Fruit fly (Drosophila melanogaster) whole organism, embryonic: ENCODE results near the gene CG13365.

Experiments
- Ada2b ChIP-seq: fragments of 200-800 bp; sonication (Bioruptor generic); IDR thresholded peaks from 2 replicates; pipeline ENCODE4 v1.3.6; 2022; ENCODE audit warnings: missing biosample characterization, missing genetic modification characterization
- Adf1 ChIP-seq: fragments of 200-800 bp; sonication (Bioruptor generic); IDR thresholded peaks from 2 replicates; pipeline ENCODE4 v1.3.6; 2022; ENCODE audit warnings: missing biosample characterization, missing genetic modification characterization
- Aef1 ChIP-seq: fragments of 200-800 bp; sonication (Bioruptor generic); IDR thresholded peaks from 3 replicates; pipeline ENCODE4 v1.3.6; 2022; ENCODE audit warnings: missing biosample characterization, missing genetic modification characterization
- Atf6 ChIP-seq: fragments of 200-800 bp; sonication (Bioruptor generic); IDR thresholded peaks from 2 replicates; pipeline ENCODE4 v1.3.6; 2022; ENCODE audit warnings: missing biosample characterization, missing genetic modification characterization
- CG10267 ChIP-seq: fragments of 200-800 bp; sonication (Bioruptor generic); optimal IDR thresholded peaks from 2 replicates; lab custom pipeline; 2018; ENCODE audit warnings: missing biosample characterization, mild to moderate bottlenecking, missing genetic modification characterization, moderate library complexity
- CG10274 ChIP-seq: fragments of 200-800 bp; sonication (Bioruptor generic); optimal IDR thresholded peaks from 3 replicates; lab custom pipeline; 2017; ENCODE audit warnings: missing biosample characterization, mild to moderate bottlenecking, missing genetic modification characterization
- CG12942 ChIP-seq: fragments of 200-800 bp; sonication (Bioruptor generic); optimal IDR thresholded peaks from 3 replicates; lab custom pipeline; 2016; ENCODE audit warnings: missing biosample characterization, missing genetic modification characterization
- CG13775 ChIP-seq: fragments of 200-800 bp; sonication (Bioruptor generic); optimal IDR thresholded peaks from 3 replicates; lab custom pipeline; 2017; ENCODE audit warnings: missing biosample characterization, mild to moderate bottlenecking, missing genetic modification characterization
- CG14441 ChIP-seq: fragments of 200-800 bp; sonication (Bioruptor generic); IDR thresholded peaks from 2 replicates; pipeline ENCODE4 v1.3.6; 2022; ENCODE audit warnings: missing biosample characterization, missing genetic modification characterization
- CG14710 ChIP-seq: fragments of 200-800 bp; sonication (Bioruptor generic); optimal IDR thresholded peaks from 3 replicates; lab custom pipeline; 2019; ENCODE audit warnings: missing biosample characterization, mild to moderate bottlenecking, missing genetic modification characterization, moderate library complexity
- CG15269 ChIP-seq: fragments of 200-800 bp; sonication (Bioruptor generic); optimal IDR thresholded peaks from 2 replicates; lab custom pipeline; 2018; ENCODE audit warnings: missing biosample characterization, mild to moderate bottlenecking, missing genetic modification characterization, moderate library complexity
- CG1603 ChIP-seq: fragments of 200-800 bp; sonication (Bioruptor generic); optimal IDR thresholded peaks from 2 replicates; lab custom pipeline; 2019; ENCODE audit warnings: missing biosample characterization, mild to moderate bottlenecking, missing genetic modification characterization, moderate library complexity
- CG17361 ChIP-seq: fragments of 200-800 bp; sonication (Bioruptor generic); IDR thresholded peaks from 3 replicates; pipeline ENCODE4 v1.3.6; 2022; ENCODE audit warnings: missing biosample characterization, missing genetic modification characterization
- CG17385 ChIP-seq: fragments of 200-800 bp; sonication (Bioruptor generic); optimal IDR thresholded peaks from 3 replicates; lab custom pipeline; 2018; ENCODE audit warnings: missing biosample characterization, mild to moderate bottlenecking, missing genetic modification characterization
- CG1832 ChIP-seq: fragments of 200-800 bp; sonication (Bioruptor generic); optimal IDR thresholded peaks from 2 replicates; lab custom pipeline; 2017; ENCODE audit warnings: missing biosample characterization, mild to moderate bottlenecking, missing genetic modification characterization, inconsistent platforms
- CG30020 ChIP-seq: fragments of 200-800 bp; optimal IDR thresholded peaks from 2 replicates; lab custom pipeline; 2019; ENCODE audit warnings: missing biosample characterization, mild to moderate bottlenecking, missing genetic modification characterization, moderate library complexity
- CG32532 ChIP-seq: fragments of 200-800 bp; sonication (Bioruptor generic); IDR thresholded peaks from 2 replicates; pipeline ENCODE4 v1.3.6; 2022; ENCODE audit warnings: missing biosample characterization, missing genetic modification characterization
- CG3407 ChIP-seq: fragments of 200-800 bp; sonication (Bioruptor generic); optimal IDR thresholded peaks from 2 replicates; lab custom pipeline; 2018; ENCODE audit warnings: missing biosample characterization, mild to moderate bottlenecking, missing genetic modification characterization
- CG3847 ChIP-seq: fragments of 200-800 bp; sonication (Bioruptor generic); IDR thresholded peaks from 2 replicates; pipeline ENCODE4 v1.3.6; 2022; ENCODE audit warnings: missing biosample characterization, missing genetic modification characterization
- CG4617 ChIP-seq: fragments of 200-800 bp; sonication (Bioruptor generic); optimal IDR thresholded peaks from 3 replicates; lab custom pipeline; 2016; ENCODE audit warnings: missing biosample characterization, missing genetic modification characterization, borderline replicate concordance
- CG6689 ChIP-seq: fragments of 200-800 bp; sonication (Bioruptor generic); IDR thresholded peaks from 2 replicates; pipeline ENCODE4 v1.3.6; 2022; ENCODE audit warnings: missing biosample characterization, missing genetic modification characterization
- CG7786 ChIP-seq: fragments of 200-800 bp; sonication (Bioruptor generic); optimal IDR thresholded peaks from 2 replicates; lab custom pipeline; 2016; ENCODE audit warnings: missing biosample characterization, missing genetic modification characterization
- CG7839 ChIP-seq: fragments of 200-800 bp; sonication (Bioruptor generic); optimal IDR thresholded peaks from 3 replicates; lab custom pipeline; 2018; ENCODE audit warnings: missing biosample characterization, mild to moderate bottlenecking, missing genetic modification characterization, moderate library complexity
- CG7987 ChIP-seq: fragments of 200-800 bp; sonication (Bioruptor generic); optimal IDR thresholded peaks from 2 replicates; lab custom pipeline; 2018; ENCODE audit warnings: missing biosample characterization, mild to moderate bottlenecking, missing genetic modification characterization, moderate library complexity
- CG9437 ChIP-seq: fragments of 200-800 bp; sonication (Bioruptor generic); optimal IDR thresholded peaks from 2 replicates; lab custom pipeline; 2018; ENCODE audit warnings: missing biosample characterization, mild to moderate bottlenecking, missing genetic modification characterization
- CG9727 ChIP-seq: fragments of 200-800 bp; sonication (Bioruptor generic); optimal IDR thresholded peaks from 3 replicates; lab custom pipeline; 2017; ENCODE audit warnings: missing biosample characterization, mild to moderate bottlenecking, missing genetic modification characterization
- Fer3 ChIP-seq: fragments of 200-800 bp; sonication (Bioruptor generic); optimal IDR thresholded peaks from 2 replicates; lab custom pipeline; 2018; ENCODE audit warnings: missing biosample characterization, mild to moderate bottlenecking, missing genetic modification characterization, moderate library complexity
- Hand ChIP-seq: fragments of 200-800 bp; sonication (Bioruptor generic); optimal IDR thresholded peaks from 2 replicates; lab custom pipeline; 2017; ENCODE audit warnings: mild to moderate bottlenecking, missing biosample characterization, missing genetic modification reagents, missing genetic modification characterization
- HmgD ChIP-seq: fragments of 200-800 bp; sonication (Bioruptor generic); optimal IDR thresholded peaks from 3 replicates; lab custom pipeline; 2016; ENCODE audit warnings: missing biosample characterization, missing genetic modification characterization
- Kr ChIP-seq: fragments of 200-800 bp; sonication (Bioruptor generic); optimal IDR thresholded peaks from 2 replicates; lab custom pipeline; 2017; ENCODE audit warnings: missing biosample characterization, mild to moderate bottlenecking, missing genetic modification characterization
- Med ChIP-seq: fragments of 200-800 bp; sonication (Bioruptor generic); peaks from one replicate; lab custom pipeline; 2016; ENCODE audit warnings: missing biosample characterization, missing genetic modification characterization, mild to moderate bottlenecking, inconsistent platforms, moderate library complexity
- Mes4 ChIP-seq: fragments of 200-800 bp; sonication (Bioruptor generic); optimal IDR thresholded peaks from 2 replicates; lab custom pipeline; 2016; ENCODE audit warnings: missing biosample characterization, missing genetic modification characterization
- Oaz ChIP-seq: fragments of 200-800 bp; sonication (Bioruptor generic); IDR thresholded peaks from 2 replicates; pipeline ENCODE4 v1.3.6; 2022; ENCODE audit warnings: missing biosample characterization, missing genetic modification characterization
- Stat92E ChIP-seq, 3 experiments: fragments of >200 bp in 2 of 3; fragments of 200-800 bp in 1 of 3; sonication (Bioruptor generic) in 1 of 3; optimal IDR thresholded peaks; 2 replicates each; lab custom pipeline; 2017 to 2019; ENCODE audit warnings: missing biosample characterization in 3 of 3, missing genetic modification characterization in 3 of 3, mild to moderate bottlenecking in 1 of 3, moderate library complexity in 1 of 3
- Vsx1 ChIP-seq: fragments of 200-800 bp; sonication (Bioruptor generic); optimal IDR thresholded peaks from 2 replicates; lab custom pipeline; 2017; ENCODE audit warnings: missing biosample characterization, mild to moderate bottlenecking, missing genetic modification characterization, missing genetic modification reagents
- bcd ChIP-seq: fragments of 200-800 bp; sonication (Bioruptor generic); optimal IDR thresholded peaks from 2 replicates; lab custom pipeline; 2017; ENCODE audit warnings: missing biosample characterization, mild to moderate bottlenecking, missing genetic modification characterization
- chif ChIP-seq, 2 experiments: fragments of 200-800 bp; sonication (Bioruptor generic); optimal IDR thresholded peaks; 3 replicates each; lab custom pipeline; 2016; ENCODE audit warnings: missing biosample characterization in 2 of 2, missing genetic modification characterization in 2 of 2
- chm ChIP-seq: fragments of 200-800 bp; sonication (Bioruptor generic); IDR thresholded peaks from 2 replicates; pipeline ENCODE4 v1.3.6; 2022; ENCODE audit warnings: missing biosample characterization, missing genetic modification characterization
- da ChIP-seq: fragments of 200-800 bp; sonication (Bioruptor generic); optimal IDR thresholded peaks from 2 replicates; lab custom pipeline; 2016; ENCODE audit warnings: missing biosample characterization, missing genetic modification characterization
- disco-r ChIP-seq: fragments of 200-800 bp; sonication (Bioruptor generic); optimal IDR thresholded peaks from 2 replicates; lab custom pipeline; 2016; ENCODE audit warnings: missing biosample characterization, missing genetic modification characterization
- dmrt11E ChIP-seq: fragments of 200-800 bp; sonication (Bioruptor generic); optimal IDR thresholded peaks from 3 replicates; lab custom pipeline; 2018; ENCODE audit warnings: missing biosample characterization, mild to moderate bottlenecking, missing genetic modification characterization, moderate library complexity
- eve ChIP-seq, 2 experiments: fragments of >200 bp; optimal IDR thresholded peaks; 2 replicates each; lab custom pipeline; 2017; ENCODE audit warnings: missing biosample characterization in 2 of 2, missing genetic modification characterization in 2 of 2
- fd102C ChIP-seq: fragments of 200-800 bp; sonication (Bioruptor generic); optimal IDR thresholded peaks from 2 replicates; lab custom pipeline; 2018; ENCODE audit warnings: missing biosample characterization, mild to moderate bottlenecking, missing genetic modification characterization, moderate library complexity
- gce ChIP-seq: fragments of 200-800 bp; sonication (Bioruptor generic); IDR thresholded peaks from 3 replicates; pipeline ENCODE4 v1.3.6; 2022; ENCODE audit warnings: missing biosample characterization, missing genetic modification characterization
- lmd ChIP-seq: fragments of 200-800 bp; sonication (Bioruptor generic); IDR thresholded peaks from 2 replicates; pipeline ENCODE4 v1.3.6; 2022; ENCODE audit warnings: missing biosample characterization, missing genetic modification characterization
- nerfin-1 ChIP-seq: fragments of 200-800 bp; sonication (Bioruptor generic); optimal IDR thresholded peaks from 3 replicates; lab custom pipeline; 2019; ENCODE audit warnings: missing biosample characterization, mild to moderate bottlenecking, missing genetic modification characterization, moderate library complexity
- onecut ChIP-seq: fragments of 200-800 bp; sonication (Bioruptor generic); IDR thresholded peaks from 2 replicates; pipeline ENCODE4 v1.3.6; 2022; ENCODE audit warnings: missing biosample characterization, missing genetic modification characterization
- ssp ChIP-seq: fragments of 200-800 bp; sonication (Bioruptor generic); IDR thresholded peaks from 2 replicates; pipeline ENCODE4 v1.3.6; 2022; ENCODE audit warnings: missing biosample characterization, missing genetic modification characterization
- stc ChIP-seq: fragments of 200-800 bp; sonication (Bioruptor generic); IDR thresholded peaks from 2 replicates; pipeline ENCODE4 v1.3.6; 2022; ENCODE audit warnings: missing biosample characterization, missing genetic modification characterization
- twi ChIP-seq: fragments of 200-800 bp; optimal IDR thresholded peaks from 2 replicates; lab custom pipeline; 2019; ENCODE audit warnings: missing biosample characterization, mild to moderate bottlenecking, missing genetic modification characterization, moderate library complexity
- vvl ChIP-seq: fragments of 200-800 bp; sonication (Bioruptor generic); IDR thresholded peaks from 2 replicates; pipeline ENCODE4 v1.3.6; 2022; ENCODE audit warnings: missing biosample characterization, missing genetic modification characterization

CG13365 gene

dm6 chrX:621132-621555 lies at the start of gene CG13365, which contains the start of gene Vsp37A (continued):
- TF ChIP-seq CG7839 (tag; lab: Kevin White, UChicago): peak; percentile 45
- TF ChIP-seq fd102C: no peak
- 0 out of 2 replicates have a peak, but pooled peaks have one; percentile 19 for TF ChIP-seq Atf6 (GFP tag; lab: Robert Waterston, UW)
- TF ChIP-seq Med (GFP tag; lab: Kevin White, UChicago): peak; percentile 88
- TF ChIP-seq CG15269 (tag; lab: Kevin White, UChicago): peak; percentile 44
- no peak for TF ChIP-seq Stat92E (GFP tag; optimal IDR thresholded peaks at IDR 0.05; lab: Kevin White, UChicago)
- peak; percentile 25 for TF ChIP-seq CG12942 (GFP tag; lab: Kevin White, UChicago)
- peak; percentile 25; the same call in 1 of the 2 replicates for TF ChIP-seq chm (GFP tag; lab: Robert Waterston, UW)
- no peak for TF ChIP-seq stc (GFP tag; lab: Robert Waterston, UW)
- TF ChIP-seq Vsx1 (GFP tag; lab: Kevin White, UChicago): no peak
- TF ChIP-seq CG30020: peak; percentile 58
- TF ChIP-seq HmgD (GFP tag; lab: Kevin White, UChicago): peak; percentile 14
- peak; percentile 24 for TF ChIP-seq disco-r (GFP tag; lab: Kevin White, UChicago)
- no peak for TF ChIP-seq CG1832 (GFP tag; lab: Kevin White, UChicago)
- TF ChIP-seq CG14441: no peak; the same call in 1 of the 2 replicates
- TF ChIP-seq da (GFP tag; lab: Kevin White, UChicago): peak; percentile 38
- TF ChIP-seq CG1603 (tag; lab: Kevin White, UChicago): peak; percentile 14
- TF ChIP-seq CG3847 (GFP tag; lab: Robert Waterston, UW): peak; percentile 65
- TF ChIP-seq CG13775: peak; percentile 51
- TF ChIP-seq CG10274 (GFP tag; lab: Kevin White, UChicago): no peak
- peak; percentile 31 for TF ChIP-seq CG17385 (GFP tag; lab: Kevin White, UChicago)
- TF ChIP-seq dmrt11E (tag; lab: Kevin White, UChicago): peak; percentile 36
- peak; percentile 17 for TF ChIP-seq Mes4 (GFP tag; lab: Kevin White, UChicago)
- peak; percentile 74 for TF ChIP-seq CG14710 (tag; lab: Kevin White, UChicago)
- peak; percentile 48 for TF ChIP-seq CG10267 (tag; lab: Kevin White, UChicago)
- peak; percentile 43 for TF ChIP-seq nerfin-1 (tag; lab: Kevin White, UChicago)
- TF ChIP-seq Adf1: no peak
- peak; percentile 5 for TF ChIP-seq CG9437 (GFP tag; lab: Kevin White, UChicago)
- TF ChIP-seq CG7987 (GFP tag; lab: Kevin White, UChicago): no peak
- peak; percentile 35; the same call in 1 of the 2 replicates for TF ChIP-seq CG32532 (GFP tag; lab: Robert Waterston, UW)
- TF ChIP-seq ssp (GFP tag; lab: Robert Waterston, UW): no peak
- no peak for TF ChIP-seq gce (GFP tag; lab: Robert Waterston, UW)
- TF ChIP-seq CG7786 (GFP tag; lab: Kevin White, UChicago): peak; percentile 52
- TF ChIP-seq chif (GFP tag; optimal IDR thresholded peaks at IDR 0.05; lab: Kevin White, UChicago): peak; percentile 21 to 31
- no peak for TF ChIP-seq Hand (GFP tag; lab: Kevin White, UChicago)
- no peak for TF ChIP-seq eve (GFP tag; optimal IDR thresholded peaks at IDR 0.05; lab: Kevin White, UChicago)
- TF ChIP-seq onecut (GFP tag; lab: Robert Waterston, UW): no peak
- TF ChIP-seq Ada2b (GFP tag; lab: Robert Waterston, UW): no peak
- TF ChIP-seq bcd (GFP tag; lab: Kevin White, UChicago): peak; percentile 39
- peak; percentile 25; the same call in 1 of the 2 replicates for TF ChIP-seq vvl (GFP tag; lab: Robert Waterston, UW)
- peak; percentile 39 for TF ChIP-seq Fer3 (tag; lab: Kevin White, UChicago)
- no peak for TF ChIP-seq Aef1 (GFP tag; lab: Robert Waterston, UW)
- peak; percentile 30; the same call in 1 of the 2 replicates for TF ChIP-seq CG6689
- peak; percentile 55 for TF ChIP-seq CG4617
- peak; percentile 57 for TF ChIP-seq CG9727 (GFP tag; lab: Kevin White, UChicago)
- no peak for TF ChIP-seq Kr (GFP tag; lab: Kevin White, UChicago)
- peak; percentile 10 for TF ChIP-seq twi (tag; lab: Kevin White, UChicago)
- TF ChIP-seq CG3407 (GFP tag; lab: Kevin White, UChicago): peak; percentile 35
- peak; percentile 71 for TF ChIP-seq CG17361 (GFP tag; lab: Robert Waterston, UW)
- no peak for TF ChIP-seq Oaz
- no peak for TF ChIP-seq lmd (GFP tag; lab: Robert Waterston, UW)
